Worm (Caenorhabditis elegans): ENCODE results near the gene D1053.2.
A peak's percentile ranks its signal among the peaks of the same experiment; 100 is the strongest.

D1053.2 gene

DNA sequence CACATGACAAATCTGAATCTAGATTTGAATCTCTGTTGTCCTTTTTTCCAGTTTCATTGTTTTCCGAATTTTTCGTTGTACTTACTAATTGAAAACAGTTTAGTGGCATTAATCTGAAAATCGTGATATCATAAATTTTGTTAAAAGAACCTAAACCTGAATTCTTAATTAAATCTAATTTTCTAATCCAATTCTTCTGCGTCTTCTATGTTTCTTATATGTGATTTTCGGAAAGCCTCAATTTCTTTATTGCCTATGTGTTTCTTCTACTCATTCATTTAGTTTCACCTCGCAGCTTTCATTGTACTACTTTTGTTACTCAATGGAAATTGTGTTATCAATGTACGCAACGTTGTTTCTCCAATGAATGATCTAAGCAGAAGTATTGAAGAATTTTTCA lies 15.8 kb downstream of the D1053.2 start:
- TF ChIP-seq ceh-82 (tag; optimal IDR thresholded peaks at IDR 0.05) (no peak), ceh-9 (tag; optimal IDR thresholded peaks at IDR 0.05) (no peak), fos-1 (tag; optimal IDR thresholded peaks at IDR 0.05) (no peak), ZK546.5 (tag; optimal IDR thresholded peaks at IDR 0.05) (no peak), skn-1 (tag; optimal IDR thresholded peaks at IDR 0.05) (no peak), ama-1 (optimal IDR thresholded peaks at IDR 0.05) (no peak), sea-2 (GFP tag; optimal IDR thresholded peaks at IDR 0.05) (no peak), elt-3 (tag; optimal IDR thresholded peaks at IDR 0.05) (no peak), jun-1 (tag; optimal IDR thresholded peaks at IDR 0.05) (no peak), ceh-28 (tag; optimal IDR thresholded peaks at IDR 0.05) (no peak), tbx-2 (tag; optimal IDR thresholded peaks at IDR 0.05) (no peak), fkh-10 (GFP tag; optimal IDR thresholded peaks at IDR 0.05) (no peak), nfya-1 (tag; optimal IDR thresholded peaks at IDR 0.05; ENCODE audit: insufficient read depth) (no peak), nhr-23 (tag; optimal IDR thresholded peaks at IDR 0.05) (no peak), hmg-11 (tag; optimal IDR thresholded peaks at IDR 0.05) (no peak)

- no peak for TF ChIP-seq R02D3.7 (tag; optimal IDR thresholded peaks at IDR 0.05)
- TF ChIP-seq nfya-1 (tag; optimal IDR thresholded peaks at IDR 0.05; ENCODE audit: insufficient read depth), result no peak
- no peak for TF ChIP-seq egl-5 (tag; optimal IDR thresholded peaks at IDR 0.05)
- no peak for TF ChIP-seq nhr-43 (tag; optimal IDR thresholded peaks at IDR 0.05; ENCODE audit: poor library complexity, severe bottlenecking)
- TF ChIP-seq lin-39 (tag; optimal IDR thresholded peaks at IDR 0.05), result no peak
- TF ChIP-seq egl-27 (tag; optimal IDR thresholded peaks at IDR 0.05), result no peak
- TF ChIP-seq fkh-10 (GFP tag; optimal IDR thresholded peaks at IDR 0.05), result peak; percentile 54
These were observed 18.0 kb downstream of the D1053.2 start, which contains the start of gene C40H5.2 for ce11 chrX:11745821-11746485. C40H5.2 (plus strand) TSS chrX:11746076.

- TF ChIP-seq pha-4 (tag; optimal IDR thresholded peaks at IDR 0.05) (no peak), elt-3 (tag; optimal IDR thresholded peaks at IDR 0.05) (no peak), ZK546.5 (tag; optimal IDR thresholded peaks at IDR 0.05) (no peak), lin-39 (tag; optimal IDR thresholded peaks at IDR 0.05) (no peak), eor-1 (tag; optimal IDR thresholded peaks at IDR 0.05) (no peak), R02D3.7 (tag; optimal IDR thresholded peaks at IDR 0.05) (no peak), elt-2 (tag; optimal IDR thresholded peaks at IDR 0.05) (no peak)
These were observed 24.3 kb downstream of the D1053.2 start for ce11 chrX:11752289-11752688.

- TF ChIP-seq egl-5 (tag; optimal IDR thresholded peaks at IDR 0.05) (no peak), nhr-28 (tag; optimal IDR thresholded peaks at IDR 0.05) (no peak), elt-3 (tag; optimal IDR thresholded peaks at IDR 0.05) (no peak), zag-1 (tag; optimal IDR thresholded peaks at IDR 0.05) (no peak), nhr-76 (tag; optimal IDR thresholded peaks at IDR 0.05) (no peak), lin-15B (tag; optimal IDR thresholded peaks at IDR 0.05) (no peak), ceh-16 (tag; optimal IDR thresholded peaks at IDR 0.05) (no peak), ceh-82 (tag; optimal IDR thresholded peaks at IDR 0.05) (no peak), unc-39 (tag; optimal IDR thresholded peaks at IDR 0.05) (no peak), nfya-1 (tag; optimal IDR thresholded peaks at IDR 0.05; ENCODE audit: insufficient read depth) (no peak)
These were observed 25.2 kb downstream of the D1053.2 start for ce11 chrX:11753155-11753554.

- TF ChIP-seq jun-1 (tag; optimal IDR thresholded peaks at IDR 0.05) (peak; percentile 53), egl-5 (tag; optimal IDR thresholded peaks at IDR 0.05) (no peak), hmg-11 (tag; optimal IDR thresholded peaks at IDR 0.05) (peak; percentile 91), ceh-28 (tag; optimal IDR thresholded peaks at IDR 0.05) (peak; percentile 41), lin-39 (tag; optimal IDR thresholded peaks at IDR 0.05) (peak; percentile 70), pqm-1 (tag; optimal IDR thresholded peaks at IDR 0.05) (peak; percentile 6), nhr-77 (tag; optimal IDR thresholded peaks at IDR 0.05) (no peak), snpc-4 (tag; optimal IDR thresholded peaks at IDR 0.05) (no peak), unc-62 (GFP tag; optimal IDR thresholded peaks at IDR 0.05) (no peak), mdl-1 (tag; optimal IDR thresholded peaks at IDR 0.05) (no peak), sea-2 (GFP tag; optimal IDR thresholded peaks at IDR 0.05) (no peak), mml-1 (tag; optimal IDR thresholded peaks at IDR 0.05) (no peak), elt-1 (tag; optimal IDR thresholded peaks at IDR 0.05) (no peak), ceh-16 (tag; optimal IDR thresholded peaks at IDR 0.05) (no peak), ztf-4 (tag; optimal IDR thresholded peaks at IDR 0.05) (no peak), nhr-23 (tag; optimal IDR thresholded peaks at IDR 0.05) (no peak), nhr-76 (tag; optimal IDR thresholded peaks at IDR 0.05) (no peak), aly-2 (tag; optimal IDR thresholded peaks at IDR 0.05) (no peak), nfya-1 (tag; optimal IDR thresholded peaks at IDR 0.05; ENCODE audit: insufficient read depth) (no peak), eor-1 (tag; optimal IDR thresholded peaks at IDR 0.05) (no peak), pha-4 (tag; optimal IDR thresholded peaks at IDR 0.05) (peak; percentile 61), ZK546.5 (tag; optimal IDR thresholded peaks at IDR 0.05) (no peak), ztf-11 (tag; optimal IDR thresholded peaks at IDR 0.05) (no peak), nhr-12 (tag; optimal IDR thresholded peaks at IDR 0.05) (no peak), ceh-82 (tag; optimal IDR thresholded peaks at IDR 0.05) (peak; percentile 21), daf-12 (tag; optimal IDR thresholded peaks at IDR 0.05) (no peak), nhr-43 (tag; optimal IDR thresholded peaks at IDR 0.05; ENCODE audit: poor library complexity, severe bottlenecking) (peak; percentile 59), elt-2 (tag; optimal IDR thresholded peaks at IDR 0.05) (peak; percentile 48), ceh-9 (tag; optimal IDR thresholded peaks at IDR 0.05) (no peak), elt-3 (tag; optimal IDR thresholded peaks at IDR 0.05) (no peak), fkh-10 (GFP tag; optimal IDR thresholded peaks at IDR 0.05) (peak; percentile 40), lin-15B (tag; optimal IDR thresholded peaks at IDR 0.05) (no peak)
These were observed 29.7 kb downstream of the D1053.2 start for ce11 chrX:11757666-11758065.

All from whole organism, L3 larva.